Worm (Caenorhabditis elegans) whole organism, L1 larva: ENCODE data around the gene F57B1.6.

Source experiments
- C34B4.2 ChIP-seq: sonication (generic microtip); optimal IDR thresholded peaks from 2 replicates; lab custom pipeline; 2017; ENCODE audit warnings: mild to moderate bottlenecking, missing genetic modification characterization, missing compliant biosample characterization
- ama-1 ChIP-seq: fragments of 150-350 bp; optimal IDR thresholded peaks from 2 replicates; lab custom pipeline; 2014
- blmp-1 ChIP-seq: fragments of 150-350 bp; optimal IDR thresholded peaks from 2 replicates; lab custom pipeline; 2014; ENCODE audit warnings: missing biosample characterization, missing genetic modification characterization
- ceh-82 ChIP-seq, 3 experiments: fragments of 150-350 bp in 1 of 3; sonication (generic microtip) in 2 of 3; optimal IDR thresholded peaks; 2 replicates each; lab custom pipeline; 2014 to 2017; ENCODE audit warnings: missing biosample characterization in 3 of 3, missing genetic modification characterization in 3 of 3
- dsc-1 ChIP-seq: sonication (generic microtip); optimal IDR thresholded peaks from 2 replicates; lab custom pipeline; 2016; ENCODE audit warnings: mild to moderate bottlenecking, missing genetic modification characterization, missing compliant biosample characterization
- efl-1 ChIP-seq, 4 experiments: fragments of 150-350 bp; optimal IDR thresholded peaks in 3 of 4; peaks in 1 of 4; 1 replicate in 1 of 4; 2 replicates in 3 of 4; lab custom pipeline; 2014; ENCODE audit warnings: missing biosample characterization in 2 of 4, missing genetic modification characterization in 2 of 4, missing genetic modification reagents in 2 of 4
- egl-27 ChIP-seq, 2 experiments: fragments of 150-350 bp in 1 of 2; sonication (generic microtip); optimal IDR thresholded peaks; 3 replicates each; lab custom pipeline; 2017 to 2018; ENCODE audit warnings: missing biosample characterization in 2 of 2, missing genetic modification characterization in 2 of 2, missing genetic modification reagents in 2 of 2
- elt-2 ChIP-seq: sonication (generic microtip); optimal IDR thresholded peaks from 2 replicates; lab custom pipeline; 2016; ENCODE audit warnings: missing genetic modification characterization, mild to moderate bottlenecking, inconsistent platforms, missing compliant biosample characterization, missing genetic modification reagents
- elt-3 ChIP-seq, 6 experiments: fragments of 150-350 bp in 1 of 6; sonication (generic microtip); optimal IDR thresholded peaks; 2 replicates each; lab custom pipeline; 2017 to 2018; ENCODE audit warnings: missing biosample characterization in 6 of 6, missing genetic modification characterization in 6 of 6, inconsistent platforms in 1 of 6
- ets-5 ChIP-seq: fragments of 200-800 bp; sonication (Bioruptor generic); IDR thresholded peaks from 2 replicates; pipeline ENCODE4 v1.3.6; 2022; ENCODE audit warnings: missing genetic modification characterization, missing compliant biosample characterization
- fkh-10 ChIP-seq: sonication (generic microtip); optimal IDR thresholded peaks from 2 replicates; lab custom pipeline; 2017; ENCODE audit warnings: missing biosample characterization, missing genetic modification reagents, missing genetic modification characterization
- grh-1 ChIP-seq: fragments of 200-800 bp; sonication (Bioruptor generic); IDR thresholded peaks from 2 replicates; pipeline ENCODE4 v1.3.6; 2022; ENCODE audit warnings: missing genetic modification reagents, missing genetic modification characterization, missing compliant biosample characterization
- hlh-17 ChIP-seq: fragments of 200-800 bp; sonication (Bioruptor generic); optimal IDR thresholded peaks from 2 replicates; lab custom pipeline; 2018; ENCODE audit warnings: missing genetic modification characterization, mild to moderate bottlenecking, missing compliant biosample characterization, moderate library complexity, borderline replicate concordance
- irx-1 ChIP-seq: sonication (generic microtip); optimal IDR thresholded peaks from 2 replicates; lab custom pipeline; 2016; ENCODE audit warnings: missing genetic modification characterization, missing compliant biosample characterization
- isw-1 ChIP-seq: fragments of 200-800 bp; sonication (Bioruptor generic); IDR thresholded peaks from 2 replicates; pipeline ENCODE4 v1.3.6; 2022; ENCODE audit warnings: missing genetic modification characterization, missing compliant biosample characterization
- lin-13 ChIP-seq: fragments of 150-350 bp; optimal IDR thresholded peaks from 2 replicates; lab custom pipeline; 2014; ENCODE audit warnings: missing biosample characterization, missing genetic modification reagents, missing genetic modification characterization
- lin-14 ChIP-seq: fragments of 200-800 bp; sonication (Bioruptor generic); optimal IDR thresholded peaks from 2 replicates; lab custom pipeline; 2018; ENCODE audit warnings: mild to moderate bottlenecking, missing genetic modification characterization, moderate library complexity, missing compliant biosample characterization
- lin-15B ChIP-seq: fragments of 150-350 bp; sonication (generic microtip); optimal IDR thresholded peaks from 3 replicates; lab custom pipeline; 2014; ENCODE audit warnings: missing biosample characterization, missing genetic modification characterization
- lin-35 ChIP-seq, 2 experiments: fragments of 150-350 bp; optimal IDR thresholded peaks; 2 replicates each; lab custom pipeline; 2014; ENCODE audit warnings: missing biosample characterization in 2 of 2, missing genetic modification characterization in 2 of 2, missing genetic modification reagents in 2 of 2
- lir-3 ChIP-seq: sonication (generic microtip); optimal IDR thresholded peaks from 2 replicates; lab custom pipeline; 2016; ENCODE audit warnings: mild to moderate bottlenecking, missing genetic modification characterization, moderate library complexity, missing compliant biosample characterization; ENCODE audit not compliant: poor library complexity
- lsy-2 ChIP-seq, 2 experiments: fragments of 150-350 bp; optimal IDR thresholded peaks; 2 replicates each; lab custom pipeline; 2014; ENCODE audit warnings: missing biosample characterization in 2 of 2, missing genetic modification characterization in 2 of 2
- nhr-12 ChIP-seq: sonication (generic microtip); optimal IDR thresholded peaks from 2 replicates; lab custom pipeline; 2017; ENCODE audit warnings: missing biosample characterization, missing genetic modification characterization
- nhr-20 ChIP-seq: sonication (generic microtip); optimal IDR thresholded peaks from 2 replicates; lab custom pipeline; 2016; ENCODE audit warnings: mild to moderate bottlenecking, missing genetic modification characterization, missing compliant biosample characterization
- nhr-47 ChIP-seq: sonication (generic microtip); optimal IDR thresholded peaks from 2 replicates; lab custom pipeline; 2016; ENCODE audit warnings: mild to moderate bottlenecking, missing genetic modification characterization, moderate library complexity, missing compliant biosample characterization
- nhr-71 ChIP-seq: sonication (generic microtip); optimal IDR thresholded peaks from 2 replicates; lab custom pipeline; 2016; ENCODE audit warnings: mild to moderate bottlenecking, missing genetic modification characterization, moderate library complexity, missing compliant biosample characterization
- nhr-85 ChIP-seq: sonication (generic microtip); peaks from one replicate; lab custom pipeline; 2016; ENCODE audit warnings: missing genetic modification characterization, inconsistent platforms, missing compliant biosample characterization
- nhr-90 ChIP-seq: sonication (generic microtip); optimal IDR thresholded peaks from 2 replicates; lab custom pipeline; 2016; ENCODE audit warnings: mild to moderate bottlenecking, missing genetic modification characterization, missing compliant biosample characterization; ENCODE audit not compliant: poor library complexity
- pag-3 ChIP-seq: sonication (generic microtip); optimal IDR thresholded peaks from 2 replicates; lab custom pipeline; 2017; ENCODE audit warnings: missing genetic modification characterization, mild to moderate bottlenecking, missing compliant biosample characterization, antibody characterized with exemption, borderline replicate concordance; ENCODE audit not compliant: insufficient read depth
- pax-3 ChIP-seq: fragments of 200-800 bp; sonication (Bioruptor generic); optimal IDR thresholded peaks from 2 replicates; lab custom pipeline; 2018; ENCODE audit warnings: mild to moderate bottlenecking, missing genetic modification characterization, moderate library complexity, missing compliant biosample characterization
- skn-1 ChIP-seq: fragments of 150-350 bp; optimal IDR thresholded peaks from 2 replicates; lab custom pipeline; 2014; ENCODE audit warnings: missing biosample characterization, missing genetic modification characterization
- snu-23 ChIP-seq: sonication (generic microtip); optimal IDR thresholded peaks from 2 replicates; lab custom pipeline; 2016; ENCODE audit warnings: missing genetic modification characterization, missing compliant biosample characterization
- sptf-1 ChIP-seq: fragments of 150-350 bp; optimal IDR thresholded peaks from 2 replicates; lab custom pipeline; 2014; ENCODE audit warnings: missing biosample characterization, missing genetic modification characterization
- swsn-7 ChIP-seq: sonication (generic microtip); optimal IDR thresholded peaks from 2 replicates; lab custom pipeline; 2016; ENCODE audit warnings: missing genetic modification characterization, missing compliant biosample characterization
- tbx-2 ChIP-seq: sonication (generic microtip); optimal IDR thresholded peaks from 2 replicates; lab custom pipeline; 2016; ENCODE audit warnings: missing genetic modification characterization, missing compliant biosample characterization
- unc-130 ChIP-seq: fragments of 150-350 bp; optimal IDR thresholded peaks from 2 replicates; lab custom pipeline; 2017; ENCODE audit warnings: missing biosample characterization, missing genetic modification characterization, inconsistent platforms
- unc-30 ChIP-seq: sonication (generic microtip); optimal IDR thresholded peaks from 2 replicates; lab custom pipeline; 2017; ENCODE audit warnings: missing biosample characterization, missing genetic modification characterization
- unc-86 ChIP-seq: sonication (generic microtip); optimal IDR thresholded peaks from 2 replicates; lab custom pipeline; 2016; ENCODE audit warnings: missing genetic modification characterization, missing compliant biosample characterization
- vab-15 ChIP-seq: sonication (generic microtip); optimal IDR thresholded peaks from 2 replicates; lab custom pipeline; 2017; ENCODE audit warnings: missing genotype, mild to moderate bottlenecking, missing genetic modification characterization, missing compliant biosample characterization
- xbp-1 ChIP-seq: sonication (generic microtip); optimal IDR thresholded peaks from 2 replicates; lab custom pipeline; 2016; ENCODE audit warnings: missing genetic modification characterization, missing compliant biosample characterization
- zip-4 ChIP-seq: fragments of 200-800 bp; sonication (Bioruptor generic); optimal IDR thresholded peaks from 2 replicates; lab custom pipeline; 2018; ENCODE audit warnings: mild to moderate bottlenecking, missing genetic modification characterization, moderate library complexity, missing compliant biosample characterization

Gene F57B1.6

ce11 chrV:13165244-13165643, 44.2 kb upstream of the F57B1.6 start:
- TF ChIP-seq lin-14 (GFP tag; lab: Kevin White, UChicago) (peak; percentile 27), lin-15B (tag; lab: Kevin White, UChicago) (no peak), irx-1 (tag; lab: Kevin White, UChicago) (no peak), fkh-10 (GFP tag; lab: Kevin White, UChicago) (peak; percentile 76), lir-3 (no peak)
- TF ChIP-seq, all 84 proteins: peak for 2

- TF ChIP-seq lin-14 (GFP tag; lab: Kevin White, UChicago): peak; percentile 60
- TF ChIP-seq grh-1 (GFP tag; lab: Robert Waterston, UW): no peak
Measured at ce11 chrV:13166582-13166981, 42.9 kb upstream of the F57B1.6 start.

ce11 chrV:13170497-13170896, 38.9 kb upstream of the F57B1.6 start:
- TF ChIP-seq sptf-1 (no peak), nhr-12 (tag; lab: Kevin White, UChicago) (no peak), pag-3 (no peak), unc-30 (tag; lab: Kevin White, UChicago) (no peak), lin-13 (GFP tag; lab: Kevin White, UChicago) (no peak), elt-2 (tag; lab: Kevin White, UChicago) (no peak), fkh-10 (GFP tag; lab: Kevin White, UChicago) (no peak), blmp-1 (tag; lab: Kevin White, UChicago) (peak; percentile 21), lin-14 (GFP tag; lab: Kevin White, UChicago) (peak; percentile 40), hlh-17 (GFP tag; lab: Kevin White, UChicago) (no peak), nhr-71 (no peak), lin-35 (GFP tag; optimal IDR thresholded peaks at IDR 0.05; lab: Kevin White, UChicago) (no peak), C34B4.2 (tag; lab: Kevin White, UChicago) (no peak)
- TF ChIP-seq, all 84 proteins: peak for 2

- no peak for TF ChIP-seq efl-1 (optimal IDR thresholded peaks at IDR 0.05; lab: Kevin White, UChicago)
- TF ChIP-seq efl-1 (GFP tag; optimal IDR thresholded peaks at IDR 0.05 in 1 of 2; lab: Kevin White, UChicago): no peak
- peak in 5 of 6 experiments; percentile 34 to 86 (median 76) for TF ChIP-seq elt-3 (tag; optimal IDR thresholded peaks at IDR 0.05; lab: Kevin White, UChicago)
- TF ChIP-seq egl-27 (tag; optimal IDR thresholded peaks at IDR 0.05; lab: Kevin White, UChicago): no peak
- peak; percentile 93 for TF ChIP-seq blmp-1 (tag; lab: Kevin White, UChicago)
- 0 out of 2 replicates have a peak, but pooled peaks have one; percentile 17 for TF ChIP-seq grh-1 (GFP tag; lab: Robert Waterston, UW)
Measured at ce11 chrV:13173718-13174117, 35.7 kb upstream of the F57B1.6 start.

ce11 chrV:13176117-13176753, 33.2 kb upstream of the F57B1.6 start, which contains the start of gene him-17:
Gene him-17, plus strand, starts transcription at chrV:13176711.
- TF ChIP-seq efl-1 (optimal IDR thresholded peaks at IDR 0.05; lab: Kevin White, UChicago): peak; percentile 7 to 50
- TF ChIP-seq efl-1 (GFP tag; optimal IDR thresholded peaks at IDR 0.05 in 1 of 2; lab: Kevin White, UChicago): peak; percentile 33 to 93
- TF ChIP-seq lsy-2 (tag; optimal IDR thresholded peaks at IDR 0.05; lab: Kevin White, UChicago): peak; percentile 33 to 45
- peak; percentile 70 for TF ChIP-seq swsn-7 (tag; lab: Kevin White, UChicago)
- peak; percentile 6; the same call in 1 of the 2 replicates for TF ChIP-seq isw-1
- TF ChIP-seq lir-3: no peak
- TF ChIP-seq nhr-85 (tag; lab: Kevin White, UChicago): peak; percentile 79
- TF ChIP-seq nhr-47: peak; percentile 59
- TF ChIP-seq nhr-90: peak; percentile 48
- peak; percentile 23 for TF ChIP-seq lin-13 (GFP tag; lab: Kevin White, UChicago)
- TF ChIP-seq unc-86 (tag; lab: Kevin White, UChicago): peak; percentile 27
- peak; percentile 47 for TF ChIP-seq snu-23 (GFP tag; lab: Kevin White, UChicago)
- peak; percentile 24 for TF ChIP-seq pax-3 (tag; lab: Kevin White, UChicago)
- TF ChIP-seq ets-5: no peak
- peak; percentile 61 for TF ChIP-seq tbx-2
- TF ChIP-seq unc-130: peak; percentile 72
- TF ChIP-seq nhr-71: peak; percentile 70
- peak; percentile 55 for TF ChIP-seq dsc-1 (tag; lab: Kevin White, UChicago)
- TF ChIP-seq vab-15 (tag; lab: Kevin White, UChicago): no peak
- TF ChIP-seq zip-4: no peak
- no peak for TF ChIP-seq ama-1 (lab: Kevin White, UChicago)
- no peak for TF ChIP-seq lin-14 (GFP tag; lab: Kevin White, UChicago)
- peak; percentile 55 for TF ChIP-seq skn-1
- peak; percentile 9 to 28 for TF ChIP-seq lin-35 (GFP tag; optimal IDR thresholded peaks at IDR 0.05; lab: Kevin White, UChicago)
- TF ChIP-seq nhr-20 (tag; lab: Kevin White, UChicago): peak; percentile 64
- TF ChIP-seq ceh-82 (tag; optimal IDR thresholded peaks at IDR 0.05; lab: Kevin White, UChicago): peak; percentile 9 to 35 (median 30)
- TF ChIP-seq xbp-1: peak; percentile 50
